Worm (Caenorhabditis elegans) whole organism, L1 larva: ENCODE data around the gene F14E5.2.

Experiments used
- C16A3.4 ChIP-seq: fragments of 150-350 bp; optimal IDR thresholded peaks from 2 replicates; lab custom pipeline; 2014; ENCODE audit warnings: missing biosample characterization, missing genetic modification characterization
- C34B4.2 ChIP-seq: sonication (generic microtip); optimal IDR thresholded peaks from 2 replicates; lab custom pipeline; 2017; ENCODE audit warnings: mild to moderate bottlenecking, missing genetic modification characterization, missing compliant biosample characterization
- Y116A8C.19 ChIP-seq: sonication (generic microtip); optimal IDR thresholded peaks from 2 replicates; lab custom pipeline; 2016; ENCODE audit warnings: missing compliant biosample characterization, missing genetic modification characterization, borderline replicate concordance
- alr-1 ChIP-seq: fragments of 200-800 bp; sonication (Bioruptor generic); optimal IDR thresholded peaks from 2 replicates; lab custom pipeline; 2018; ENCODE audit warnings: borderline replicate concordance, mild to moderate bottlenecking, missing genetic modification characterization, missing compliant biosample characterization
- aly-2 ChIP-seq: fragments of 150-350 bp; optimal IDR thresholded peaks from 2 replicates; lab custom pipeline; 2014; ENCODE audit warnings: missing biosample characterization, missing genetic modification characterization
- ama-1 ChIP-seq: fragments of 150-350 bp; optimal IDR thresholded peaks from 2 replicates; lab custom pipeline; 2014
- blmp-1 ChIP-seq: fragments of 150-350 bp; optimal IDR thresholded peaks from 2 replicates; lab custom pipeline; 2014; ENCODE audit warnings: missing biosample characterization, missing genetic modification characterization
- ceh-82 ChIP-seq, 3 experiments: fragments of 150-350 bp in 1 of 3; sonication (generic microtip) in 2 of 3; optimal IDR thresholded peaks; 2 replicates each; lab custom pipeline; 2014 to 2017; ENCODE audit warnings: missing biosample characterization in 3 of 3, missing genetic modification characterization in 3 of 3
- efl-1 ChIP-seq, 4 experiments: fragments of 150-350 bp; optimal IDR thresholded peaks in 3 of 4; peaks in 1 of 4; 1 replicate in 1 of 4; 2 replicates in 3 of 4; lab custom pipeline; 2014; ENCODE audit warnings: missing biosample characterization in 2 of 4, missing genetic modification characterization in 2 of 4, missing genetic modification reagents in 2 of 4
- efl-3 ChIP-seq: fragments of 200-800 bp; sonication (Bioruptor generic); optimal IDR thresholded peaks from 2 replicates; lab custom pipeline; 2018; ENCODE audit warnings: mild to moderate bottlenecking, missing genetic modification characterization, missing compliant biosample characterization
- egl-13 ChIP-seq: sonication (generic microtip); optimal IDR thresholded peaks from 2 replicates; lab custom pipeline; 2016; ENCODE audit warnings: missing genotype, missing genetic modification reagents, missing genetic modification characterization, missing compliant biosample characterization
- egl-27 ChIP-seq, 2 experiments: fragments of 150-350 bp in 1 of 2; sonication (generic microtip); optimal IDR thresholded peaks; 3 replicates each; lab custom pipeline; 2017 to 2018; ENCODE audit warnings: missing biosample characterization in 2 of 2, missing genetic modification characterization in 2 of 2, missing genetic modification reagents in 2 of 2
- elt-2 ChIP-seq: sonication (generic microtip); optimal IDR thresholded peaks from 2 replicates; lab custom pipeline; 2016; ENCODE audit warnings: missing genetic modification characterization, mild to moderate bottlenecking, inconsistent platforms, missing compliant biosample characterization, missing genetic modification reagents
- elt-3 ChIP-seq, 6 experiments: fragments of 150-350 bp in 1 of 6; sonication (generic microtip); optimal IDR thresholded peaks; 2 replicates each; lab custom pipeline; 2017 to 2018; ENCODE audit warnings: missing biosample characterization in 6 of 6, missing genetic modification characterization in 6 of 6, inconsistent platforms in 1 of 6
- fkh-4 ChIP-seq: sonication (generic microtip); optimal IDR thresholded peaks from 2 replicates; lab custom pipeline; 2016; ENCODE audit warnings: missing compliant biosample characterization, missing genetic modification characterization, borderline replicate concordance
- fkh-8 ChIP-seq: sonication (generic microtip); optimal IDR thresholded peaks from 2 replicates; lab custom pipeline; 2016; ENCODE audit warnings: mild to moderate bottlenecking, missing genetic modification characterization, missing compliant biosample characterization
- grh-1 ChIP-seq: fragments of 200-800 bp; sonication (Bioruptor generic); IDR thresholded peaks from 2 replicates; pipeline ENCODE4 v1.3.6; 2022; ENCODE audit warnings: missing genetic modification reagents, missing genetic modification characterization, missing compliant biosample characterization
- hlh-17 ChIP-seq: fragments of 200-800 bp; sonication (Bioruptor generic); optimal IDR thresholded peaks from 2 replicates; lab custom pipeline; 2018; ENCODE audit warnings: missing genetic modification characterization, mild to moderate bottlenecking, missing compliant biosample characterization, moderate library complexity, borderline replicate concordance
- hlh-4 ChIP-seq: sonication (generic microtip); optimal IDR thresholded peaks from 2 replicates; lab custom pipeline; 2016; ENCODE audit warnings: mild to moderate bottlenecking, missing genetic modification characterization, missing compliant biosample characterization
- irx-1 ChIP-seq: sonication (generic microtip); optimal IDR thresholded peaks from 2 replicates; lab custom pipeline; 2016; ENCODE audit warnings: missing genetic modification characterization, missing compliant biosample characterization
- isw-1 ChIP-seq: fragments of 200-800 bp; sonication (Bioruptor generic); IDR thresholded peaks from 2 replicates; pipeline ENCODE4 v1.3.6; 2022; ENCODE audit warnings: missing genetic modification characterization, missing compliant biosample characterization
- jun-1 ChIP-seq: fragments of 150-350 bp; optimal IDR thresholded peaks from 2 replicates; lab custom pipeline; 2014; ENCODE audit warnings: missing biosample characterization, missing genetic modification reagents, missing genetic modification characterization
- lin-14 ChIP-seq: fragments of 200-800 bp; sonication (Bioruptor generic); optimal IDR thresholded peaks from 2 replicates; lab custom pipeline; 2018; ENCODE audit warnings: mild to moderate bottlenecking, missing genetic modification characterization, moderate library complexity, missing compliant biosample characterization
- lin-15B ChIP-seq: fragments of 150-350 bp; sonication (generic microtip); optimal IDR thresholded peaks from 3 replicates; lab custom pipeline; 2014; ENCODE audit warnings: missing biosample characterization, missing genetic modification characterization
- lir-3 ChIP-seq: sonication (generic microtip); optimal IDR thresholded peaks from 2 replicates; lab custom pipeline; 2016; ENCODE audit warnings: mild to moderate bottlenecking, missing genetic modification characterization, moderate library complexity, missing compliant biosample characterization; ENCODE audit not compliant: poor library complexity
- lsy-2 ChIP-seq, 2 experiments: fragments of 150-350 bp; optimal IDR thresholded peaks; 2 replicates each; lab custom pipeline; 2014; ENCODE audit warnings: missing biosample characterization in 2 of 2, missing genetic modification characterization in 2 of 2
- mab-9 ChIP-seq: fragments of 200-800 bp; sonication (Bioruptor generic); IDR thresholded peaks from 2 replicates; pipeline ENCODE4 v1.3.6; 2022; ENCODE audit warnings: missing genetic modification reagents, missing genetic modification characterization, missing compliant biosample characterization
- mdl-1 ChIP-seq, 2 experiments: fragments of 150-350 bp; optimal IDR thresholded peaks; 2 replicates each; lab custom pipeline; 2014 to 2017; ENCODE audit warnings: missing biosample characterization in 2 of 2, missing genetic modification characterization in 2 of 2, inconsistent platforms in 1 of 2
- nhr-19 ChIP-seq: fragments of 200-800 bp; sonication (Bioruptor generic); conservative IDR thresholded peaks from 2 replicates; pipeline ENCODE4 v1.3.6; 2022; ENCODE audit warnings: missing genetic modification characterization, missing compliant biosample characterization
- nhr-20 ChIP-seq: sonication (generic microtip); optimal IDR thresholded peaks from 2 replicates; lab custom pipeline; 2016; ENCODE audit warnings: mild to moderate bottlenecking, missing genetic modification characterization, missing compliant biosample characterization
- nhr-237 ChIP-seq: fragments of 150-350 bp; optimal IDR thresholded peaks from 2 replicates; lab custom pipeline; 2014; ENCODE audit warnings: missing biosample characterization, missing genetic modification characterization
- nhr-28 ChIP-seq: fragments of 150-350 bp; optimal IDR thresholded peaks from 2 replicates; lab custom pipeline; 2014; ENCODE audit warnings: missing biosample characterization, missing genetic modification characterization
- nhr-76 ChIP-seq: sonication (generic microtip); optimal IDR thresholded peaks from 2 replicates; lab custom pipeline; 2017; ENCODE audit warnings: missing biosample characterization, missing genetic modification characterization
- nhr-77 ChIP-seq: fragments of 150-350 bp; optimal IDR thresholded peaks from 2 replicates; lab custom pipeline; 2014; ENCODE audit warnings: missing biosample characterization, missing genetic modification characterization
- nhr-84 ChIP-seq: sonication (generic microtip); optimal IDR thresholded peaks from 2 replicates; lab custom pipeline; 2017; ENCODE audit warnings: missing biosample characterization, missing genetic modification characterization
- pqm-1 ChIP-seq: sonication (generic microtip); optimal IDR thresholded peaks from 3 replicates; lab custom pipeline; 2017; ENCODE audit warnings: missing biosample characterization, missing genetic modification characterization
- rnt-1 ChIP-seq: sonication (generic microtip); optimal IDR thresholded peaks from 2 replicates; lab custom pipeline; 2016; ENCODE audit warnings: mild to moderate bottlenecking, missing genetic modification characterization, moderate library complexity, missing compliant biosample characterization
- snpc-4 ChIP-seq: fragments of 150-350 bp; optimal IDR thresholded peaks from 2 replicates; lab custom pipeline; 2014; ENCODE audit warnings: missing biosample characterization, missing genetic modification characterization
- sox-4 ChIP-seq: sonication (generic microtip); optimal IDR thresholded peaks from 2 replicates; lab custom pipeline; 2016; ENCODE audit warnings: missing genetic modification characterization, missing compliant biosample characterization
- sptf-1 ChIP-seq: fragments of 150-350 bp; optimal IDR thresholded peaks from 2 replicates; lab custom pipeline; 2014; ENCODE audit warnings: missing biosample characterization, missing genetic modification characterization
- sup-37 ChIP-seq: fragments of 200-800 bp; sonication (Bioruptor generic); optimal IDR thresholded peaks from 2 replicates; lab custom pipeline; 2018; ENCODE audit warnings: mild to moderate bottlenecking, missing genetic modification characterization, missing compliant biosample characterization
- swsn-7 ChIP-seq: sonication (generic microtip); optimal IDR thresholded peaks from 2 replicates; lab custom pipeline; 2016; ENCODE audit warnings: missing genetic modification characterization, missing compliant biosample characterization
- tbx-2 ChIP-seq: sonication (generic microtip); optimal IDR thresholded peaks from 2 replicates; lab custom pipeline; 2016; ENCODE audit warnings: missing genetic modification characterization, missing compliant biosample characterization
- tlp-1 ChIP-seq: fragments of 150-350 bp; optimal IDR thresholded peaks from 2 replicates; lab custom pipeline; 2014; ENCODE audit warnings: missing biosample characterization, missing genetic modification characterization
- unc-30 ChIP-seq: sonication (generic microtip); optimal IDR thresholded peaks from 2 replicates; lab custom pipeline; 2017; ENCODE audit warnings: missing biosample characterization, missing genetic modification characterization
- unc-86 ChIP-seq: sonication (generic microtip); optimal IDR thresholded peaks from 2 replicates; lab custom pipeline; 2016; ENCODE audit warnings: missing genetic modification characterization, missing compliant biosample characterization
- unc-98 ChIP-seq: fragments of 200-800 bp; sonication (Bioruptor generic); IDR thresholded peaks from 2 replicates; pipeline ENCODE4 v1.3.6; 2022; ENCODE audit warnings: missing genetic modification characterization, missing compliant biosample characterization
- vab-15 ChIP-seq: sonication (generic microtip); optimal IDR thresholded peaks from 2 replicates; lab custom pipeline; 2017; ENCODE audit warnings: missing genotype, mild to moderate bottlenecking, missing genetic modification characterization, missing compliant biosample characterization
- ztf-11 ChIP-seq, 2 experiments: sonication (generic microtip); optimal IDR thresholded peaks; 2 replicates each; lab custom pipeline; 2016 to 2017; ENCODE audit warnings: missing genetic modification characterization in 2 of 2, missing biosample characterization in 1 of 2, missing compliant biosample characterization in 1 of 2
- ztf-4 ChIP-seq: fragments of 150-350 bp; optimal IDR thresholded peaks from 2 replicates; lab custom pipeline; 2014; ENCODE audit warnings: missing biosample characterization, missing genetic modification characterization

F14E5.2 gene

ce11 chrII:8390751-8391150 is 37.9 kb downstream of the F14E5.2 start, which contains the start of gene F49E12.10:
Gene F49E12.10 (plus strand): TSS chrII:8391051.
- no peak for TF ChIP-seq fkh-4 (tag; lab: Kevin White, UChicago)
- TF ChIP-seq elt-3 (tag; optimal IDR thresholded peaks at IDR 0.05; lab: Kevin White, UChicago): no peak
- no peak for TF ChIP-seq rnt-1 (tag; lab: Kevin White, UChicago)
- no peak for TF ChIP-seq C16A3.4 (tag; lab: Kevin White, UChicago)
- TF ChIP-seq lin-15B (tag; lab: Kevin White, UChicago): no peak
- no peak for TF ChIP-seq efl-3 (GFP tag; lab: Kevin White, UChicago)
- no peak for TF ChIP-seq tbx-2
- TF ChIP-seq mab-9 (GFP tag; lab: Robert Waterston, UW): no peak
- TF ChIP-seq egl-27 (tag; optimal IDR thresholded peaks at IDR 0.05; lab: Kevin White, UChicago): no peak

ce11 chrII:8388001-8388513 is 40.6 kb downstream of the F14E5.2 start, which contains the start of gene drd-1:
Gene drd-1 (plus strand): TSS chrII:8388051.
- TF ChIP-seq nhr-19 (GFP tag; lab: Robert Waterston, UW): no peak
- TF ChIP-seq Y116A8C.19 (tag; lab: Kevin White, UChicago): no peak
- TF ChIP-seq snpc-4 (tag; lab: Kevin White, UChicago): no peak
- no peak for TF ChIP-seq blmp-1
- TF ChIP-seq sup-37 (GFP tag; lab: Kevin White, UChicago): no peak
- TF ChIP-seq unc-98: no peak
- TF ChIP-seq ceh-82 (tag; optimal IDR thresholded peaks at IDR 0.05; lab: Kevin White, UChicago): no peak
- TF ChIP-seq rnt-1 (tag; lab: Kevin White, UChicago): no peak
- no peak for TF ChIP-seq ztf-4
- TF ChIP-seq nhr-20 (tag; lab: Kevin White, UChicago): peak; percentile 57
- TF ChIP-seq irx-1: no peak
- no peak for TF ChIP-seq fkh-8 (tag; lab: Kevin White, UChicago)
- no peak for TF ChIP-seq nhr-77 (tag; lab: Kevin White, UChicago)
- no peak for TF ChIP-seq sox-4 (tag; lab: Kevin White, UChicago)
- TF ChIP-seq C34B4.2 (tag; lab: Kevin White, UChicago): no peak
- TF ChIP-seq hlh-17 (GFP tag; lab: Kevin White, UChicago): no peak
- no peak for TF ChIP-seq efl-3 (GFP tag; lab: Kevin White, UChicago)
- TF ChIP-seq nhr-237 (tag; lab: Kevin White, UChicago): no peak
- no peak for TF ChIP-seq vab-15 (tag; lab: Kevin White, UChicago)
- no peak for TF ChIP-seq ama-1 (lab: Kevin White, UChicago)
- TF ChIP-seq nhr-84 (tag; lab: Kevin White, UChicago): no peak
- no peak for TF ChIP-seq lsy-2 (tag; optimal IDR thresholded peaks at IDR 0.05; lab: Kevin White, UChicago)
- TF ChIP-seq hlh-4: no peak
- peak; percentile 31 for TF ChIP-seq jun-1 (tag; lab: Kevin White, UChicago)
- peak; percentile 97 for TF ChIP-seq elt-2
- no peak for TF ChIP-seq sptf-1
- TF ChIP-seq nhr-76: no peak
- no peak for TF ChIP-seq unc-30 (tag; lab: Kevin White, UChicago)
- no peak for TF ChIP-seq alr-1 (tag; lab: Kevin White, UChicago)
- no peak for TF ChIP-seq egl-13 (tag; lab: Kevin White, UChicago)
- peak; percentile 10 for TF ChIP-seq lin-14 (GFP tag; lab: Kevin White, UChicago)
- no peak for TF ChIP-seq isw-1 (GFP tag; lab: Robert Waterston, UW)
- TF ChIP-seq ztf-11 (tag; optimal IDR thresholded peaks at IDR 0.05; lab: Kevin White, UChicago): no peak
- no peak for TF ChIP-seq C16A3.4 (tag; lab: Kevin White, UChicago)
- TF ChIP-seq efl-1 (optimal IDR thresholded peaks at IDR 0.05; lab: Kevin White, UChicago): no peak
- TF ChIP-seq efl-1 (GFP tag; optimal IDR thresholded peaks at IDR 0.05 in 1 of 2; lab: Kevin White, UChicago): peak in 1 of 2 experiments; percentile 66
- peak; percentile 77 for TF ChIP-seq pqm-1 (tag; lab: Kevin White, UChicago)
- peak; percentile 11 for TF ChIP-seq tlp-1 (tag; lab: Kevin White, UChicago)
- no peak for TF ChIP-seq grh-1 (GFP tag; lab: Robert Waterston, UW)
- no peak for TF ChIP-seq swsn-7 (tag; lab: Kevin White, UChicago)
- TF ChIP-seq mdl-1 (tag; optimal IDR thresholded peaks at IDR 0.05; lab: Kevin White, UChicago): no peak
- no peak for TF ChIP-seq nhr-28
- TF ChIP-seq unc-86 (tag; lab: Kevin White, UChicago): no peak
- no peak for TF ChIP-seq lir-3
- no peak for TF ChIP-seq aly-2 (tag; lab: Kevin White, UChicago)
